Fruit fly (Drosophila melanogaster) whole organism: ENCODE data around the gene tgy.
A peak's percentile ranks its signal among the peaks of the same experiment; 100 is the strongest.

Experiments used
- CG8478 ChIP-seq: fragments of >200 bp; optimal IDR thresholded peaks from 2 replicates; lab custom pipeline; 2018; ENCODE audit warnings: inconsistent platforms
- Dll ChIP-seq: fragments of >200 bp; optimal IDR thresholded peaks from 2 replicates; lab custom pipeline; 2017
- EcR ChIP-seq, 2 experiments: fragments of >200 bp; optimal IDR thresholded peaks; 2 replicates each; lab custom pipeline; 2017; ENCODE audit warnings: missing biosample characterization in 2 of 2, missing genetic modification characterization in 2 of 2, missing genetic modification reagents in 2 of 2
- pan ChIP-seq: fragments of >200 bp; optimal IDR thresholded peaks from 2 replicates; lab custom pipeline; 2017
- psq ChIP-seq: fragments of >200 bp; optimal IDR thresholded peaks from 2 replicates; lab custom pipeline; 2017
- usp ChIP-seq: fragments of >200 bp; optimal IDR thresholded peaks from 2 replicates; lab custom pipeline; 2017; ENCODE audit warnings: missing biosample characterization, missing genetic modification characterization, mixed read lengths

The tgy gene

DNA sequence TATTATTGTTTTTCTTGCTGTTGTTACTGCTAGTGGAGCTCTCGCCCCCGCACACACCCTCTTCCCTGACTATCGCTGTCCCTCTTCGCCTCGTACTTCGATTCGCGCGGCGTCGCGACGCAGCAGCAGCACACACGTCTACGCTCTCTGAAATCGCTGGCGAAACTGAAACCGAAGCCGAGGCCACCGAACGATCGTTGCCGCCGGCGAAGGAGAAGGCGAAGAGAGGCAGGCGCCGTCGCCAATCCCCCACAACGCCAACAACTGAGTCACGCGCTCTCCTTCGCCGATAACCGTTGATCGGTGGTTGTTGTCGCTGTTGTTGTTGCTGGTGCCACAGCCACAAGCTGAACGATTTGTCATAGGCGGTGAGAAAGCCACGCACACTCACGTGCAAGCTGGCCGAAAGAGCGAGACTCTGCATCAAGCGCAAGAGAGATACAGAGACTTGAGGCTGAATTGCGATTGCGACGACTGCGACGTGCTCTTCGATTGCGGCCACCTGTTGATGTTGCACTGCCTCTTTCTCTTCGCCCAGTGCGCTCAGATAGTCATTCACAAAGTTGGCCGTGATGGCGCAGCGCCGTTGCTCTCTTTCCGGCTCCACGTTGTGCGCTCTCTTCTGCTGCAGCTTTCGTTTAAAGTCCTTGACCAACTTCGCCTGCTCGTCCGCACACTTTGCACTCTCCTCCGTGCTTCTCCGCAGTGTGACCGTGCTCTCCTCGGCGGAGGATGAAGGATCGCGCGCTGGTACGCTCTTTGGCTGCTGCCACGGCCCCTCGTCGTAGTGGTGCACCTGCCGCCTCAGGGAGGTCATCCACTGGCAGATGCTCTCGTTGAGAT lies 26.4 kb upstream of the tgy start:
- TF ChIP-seq Dll (lab: Kevin White, UChicago): peak; percentile 77
- TF ChIP-seq CG8478: no peak
- no peak for TF ChIP-seq pan (lab: Kevin White, UChicago)
- TF ChIP-seq EcR (GFP tag; optimal IDR thresholded peaks at IDR 0.05; lab: Kevin White, UChicago): no peak

DNA sequence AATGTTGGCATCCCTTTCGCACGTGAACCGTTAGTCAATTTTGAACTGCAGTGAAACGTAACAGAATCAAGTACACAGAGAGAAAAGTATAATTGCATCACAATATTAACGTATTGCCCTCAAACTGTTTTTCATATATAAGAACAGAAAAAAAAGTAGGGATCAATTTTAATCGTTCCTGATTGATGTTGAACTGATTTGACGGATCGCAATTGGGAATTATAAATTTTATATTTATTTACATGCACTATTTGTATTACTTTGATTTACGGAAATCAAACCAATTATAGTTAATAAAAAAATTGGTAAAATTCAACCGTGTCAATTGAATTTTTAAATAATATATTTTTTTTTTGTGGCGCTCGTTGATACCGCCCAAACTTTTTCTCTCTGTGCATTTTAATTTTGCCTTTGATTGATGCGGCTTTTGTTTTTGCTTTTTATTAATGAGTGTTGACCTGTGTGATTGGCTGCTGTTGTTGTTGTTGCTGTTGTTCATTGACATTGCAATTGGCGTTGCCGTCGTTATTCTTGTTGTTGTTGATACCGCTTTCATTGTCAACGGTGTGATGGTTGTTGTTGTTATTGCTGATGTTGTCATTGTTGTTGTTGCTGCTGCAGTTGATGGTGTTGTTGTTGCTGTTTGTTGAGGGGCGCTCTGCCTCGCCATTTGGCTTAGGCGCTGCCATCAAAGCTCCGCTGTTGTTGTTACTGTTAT lies 25.6 kb upstream of the tgy start:
- TF ChIP-seq psq (lab: Kevin White, UChicago) (no peak), Dll (lab: Kevin White, UChicago) (no peak), CG8478 (no peak), EcR (GFP tag; optimal IDR thresholded peaks at IDR 0.05; lab: Kevin White, UChicago) (no peak), usp (no peak), pan (lab: Kevin White, UChicago) (no peak)

DNA sequence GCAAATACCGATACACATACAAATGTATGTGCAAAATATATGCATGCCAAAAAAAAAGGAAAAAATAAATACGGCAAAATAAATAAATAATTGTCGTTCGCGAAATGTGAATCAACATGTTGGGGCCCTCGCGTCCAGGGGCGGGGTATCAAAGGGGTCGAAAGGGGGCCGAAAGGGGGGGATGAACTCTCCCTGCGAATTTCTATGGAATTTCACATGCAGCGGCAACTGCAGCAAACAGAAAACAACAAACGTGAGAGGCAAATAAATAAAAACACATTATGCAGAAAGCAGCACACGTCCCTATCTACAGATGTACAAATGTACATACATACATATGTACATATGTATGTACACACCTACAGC lies 22.4 kb upstream of the tgy start:
- TF ChIP-seq pan (lab: Kevin White, UChicago): no peak
- TF ChIP-seq Dll (lab: Kevin White, UChicago): no peak
- TF ChIP-seq usp: no peak
- no peak for TF ChIP-seq psq (lab: Kevin White, UChicago)
- no peak for TF ChIP-seq EcR (GFP tag; optimal IDR thresholded peaks at IDR 0.05; lab: Kevin White, UChicago)
- no peak for TF ChIP-seq CG8478

DNA sequence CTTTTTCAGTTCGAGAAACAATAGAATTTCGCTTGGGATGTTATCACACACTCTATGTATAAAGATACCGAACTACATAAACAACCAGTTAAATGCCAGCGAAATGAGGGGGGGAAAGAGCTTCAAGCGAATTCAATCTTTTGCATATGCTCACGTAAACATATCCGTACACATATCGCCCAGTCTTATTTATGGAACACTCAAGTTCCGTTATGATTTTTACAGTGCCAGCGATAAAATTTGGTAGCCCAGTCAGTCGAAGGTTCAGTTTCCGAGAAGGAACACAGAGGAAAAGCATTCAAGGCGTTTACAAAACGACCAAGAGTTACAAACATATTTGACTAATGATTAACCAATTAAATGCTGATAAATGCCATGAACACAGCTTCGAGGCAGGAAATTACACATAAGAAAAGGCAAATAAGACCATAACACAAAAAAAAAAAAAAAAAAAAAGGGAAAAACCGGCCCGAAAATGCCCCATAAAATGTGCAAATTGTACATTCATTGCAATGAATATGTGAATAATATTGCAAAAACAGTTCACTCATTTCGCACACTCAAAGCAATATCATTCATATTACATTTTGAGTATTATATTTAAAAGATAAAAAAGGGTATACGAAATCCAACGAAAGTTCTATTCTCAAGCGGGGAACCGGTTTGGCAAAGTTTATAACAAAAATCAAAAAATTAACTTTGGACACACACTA lies 21.8 kb upstream of the tgy start:
- TF ChIP-seq usp: no peak
- TF ChIP-seq EcR (GFP tag; optimal IDR thresholded peaks at IDR 0.05; lab: Kevin White, UChicago): no peak
- no peak for TF ChIP-seq Dll (lab: Kevin White, UChicago)
- no peak for TF ChIP-seq pan (lab: Kevin White, UChicago)
- no peak for TF ChIP-seq psq (lab: Kevin White, UChicago)
- TF ChIP-seq CG8478: no peak

DNA sequence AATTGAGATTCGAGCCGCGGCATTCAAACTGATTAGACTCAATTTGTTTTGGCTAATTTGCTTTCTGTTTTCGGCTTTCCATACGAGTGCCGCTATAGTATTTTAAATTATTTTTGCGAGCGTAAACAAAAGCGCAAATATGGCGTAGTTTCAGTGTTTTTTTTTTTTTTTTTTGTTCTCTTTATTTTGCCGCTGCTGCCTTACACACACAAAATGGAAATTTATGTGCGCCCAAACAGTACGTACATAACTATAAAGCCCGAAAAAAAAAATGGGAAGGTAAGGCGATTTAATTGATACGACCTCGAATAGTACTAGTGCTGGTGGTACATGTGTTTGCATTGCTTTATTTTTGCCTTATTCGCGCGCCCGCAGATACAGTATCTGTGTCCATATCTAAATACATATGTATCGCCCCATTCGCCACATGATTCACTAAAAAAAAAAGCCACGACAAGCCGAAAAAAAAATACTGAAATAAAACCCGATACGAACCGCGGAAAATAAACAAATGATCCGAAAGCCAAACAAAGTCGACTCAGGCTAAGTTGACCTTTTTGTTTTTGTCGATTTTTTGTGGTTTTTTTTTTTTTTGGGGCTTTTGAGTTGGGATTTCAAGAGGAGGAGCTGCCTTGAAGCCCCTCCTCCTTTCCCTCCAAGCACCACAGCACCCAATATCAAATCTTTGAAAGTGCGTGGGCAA lies 21.0 kb upstream of the tgy start:
- TF ChIP-seq pan (lab: Kevin White, UChicago): no peak
- no peak for TF ChIP-seq Dll (lab: Kevin White, UChicago)
- no peak for TF ChIP-seq CG8478
- TF ChIP-seq psq (lab: Kevin White, UChicago): no peak
- TF ChIP-seq usp: no peak
- no peak for TF ChIP-seq EcR (GFP tag; optimal IDR thresholded peaks at IDR 0.05; lab: Kevin White, UChicago)

DNA sequence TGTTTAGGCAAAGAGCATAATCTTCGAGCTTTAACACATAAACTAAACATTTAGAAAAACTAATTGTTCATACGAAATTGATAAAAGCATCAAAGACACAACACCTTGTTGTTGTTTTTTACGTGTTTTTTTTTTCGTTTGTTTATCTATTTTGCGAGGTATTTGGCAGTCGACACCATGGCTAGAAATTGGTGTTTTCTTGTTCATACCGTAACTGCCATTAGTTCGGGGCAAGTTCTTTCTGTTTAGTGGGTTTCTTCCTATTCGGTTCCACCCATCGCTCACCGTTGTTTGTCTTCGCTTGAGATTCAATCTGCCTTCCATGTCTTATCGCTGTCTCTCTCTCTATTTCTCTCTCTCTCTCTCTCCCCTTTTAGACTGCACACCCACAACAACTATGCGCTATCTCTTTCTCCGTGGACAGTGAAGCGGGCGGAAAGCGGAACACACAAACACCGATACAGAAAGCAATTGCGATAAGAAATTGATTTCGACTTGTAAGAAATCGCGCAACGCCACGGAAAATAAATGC lies 19.4 kb upstream of the tgy start:
- peak; percentile 50 for TF ChIP-seq pan (lab: Kevin White, UChicago)
- no peak for TF ChIP-seq EcR (GFP tag; optimal IDR thresholded peaks at IDR 0.05; lab: Kevin White, UChicago)

DNA sequence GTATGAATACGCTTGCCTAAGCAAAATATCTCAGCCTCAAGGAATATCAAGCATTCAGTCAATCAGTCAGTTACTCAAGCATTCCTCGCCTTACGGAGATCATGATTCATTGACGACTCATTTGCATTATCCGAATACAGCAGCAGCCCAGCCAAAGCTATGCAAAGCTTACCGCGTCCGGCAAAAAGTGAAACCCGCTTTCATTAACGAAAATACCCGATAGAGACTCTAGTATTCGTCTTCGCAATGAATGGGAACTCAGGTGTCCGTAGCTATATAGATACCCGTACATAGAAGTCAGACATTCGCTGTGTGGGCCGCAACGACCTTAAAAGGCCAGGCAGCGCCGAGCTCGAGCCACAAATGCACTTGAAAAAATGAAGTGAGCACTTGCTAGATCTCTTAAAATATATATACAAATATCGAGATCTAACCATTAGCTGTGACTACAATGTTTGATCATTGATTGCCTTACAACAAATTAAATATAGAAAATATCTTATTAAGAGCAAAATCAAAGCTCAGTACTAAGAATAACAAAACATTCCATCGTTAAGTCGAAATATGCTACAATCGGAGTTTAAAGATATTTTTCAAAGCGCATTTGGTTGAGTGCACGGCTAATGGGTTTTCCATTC lies 17.8 kb upstream of the tgy start:
- TF ChIP-seq pan (lab: Kevin White, UChicago) (no peak), psq (lab: Kevin White, UChicago) (no peak), EcR (GFP tag; optimal IDR thresholded peaks at IDR 0.05; lab: Kevin White, UChicago) (no peak), CG8478 (no peak), usp (no peak), Dll (lab: Kevin White, UChicago) (no peak)

DNA sequence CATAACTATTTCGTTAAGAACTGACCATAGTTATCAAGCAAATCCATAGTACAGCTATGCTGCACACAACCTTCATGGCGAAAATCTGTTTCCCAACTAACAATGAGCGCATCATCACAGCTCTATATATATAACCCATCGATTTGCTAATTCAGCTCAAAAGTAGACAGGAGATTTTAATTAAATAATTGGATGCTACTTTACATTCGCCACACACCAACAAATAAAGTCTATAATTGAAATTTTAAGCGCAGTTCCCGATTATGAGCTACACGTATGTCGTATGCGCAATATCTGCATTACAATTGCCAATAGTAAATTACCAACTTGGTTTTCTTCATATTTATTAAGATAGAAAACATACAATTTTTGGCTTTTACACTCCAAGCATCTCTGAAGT lies 8.7 kb upstream of the tgy start, which contains the start of gene Obp18a:
Obp18a (minus strand) TSS at position 101 of the 400 bp plus-strand sequence.
- TF ChIP-seq CG8478 (no peak), Dll (lab: Kevin White, UChicago) (no peak), psq (lab: Kevin White, UChicago) (no peak), usp (no peak), pan (lab: Kevin White, UChicago) (no peak), EcR (GFP tag; optimal IDR thresholded peaks at IDR 0.05; lab: Kevin White, UChicago) (no peak)

DNA sequence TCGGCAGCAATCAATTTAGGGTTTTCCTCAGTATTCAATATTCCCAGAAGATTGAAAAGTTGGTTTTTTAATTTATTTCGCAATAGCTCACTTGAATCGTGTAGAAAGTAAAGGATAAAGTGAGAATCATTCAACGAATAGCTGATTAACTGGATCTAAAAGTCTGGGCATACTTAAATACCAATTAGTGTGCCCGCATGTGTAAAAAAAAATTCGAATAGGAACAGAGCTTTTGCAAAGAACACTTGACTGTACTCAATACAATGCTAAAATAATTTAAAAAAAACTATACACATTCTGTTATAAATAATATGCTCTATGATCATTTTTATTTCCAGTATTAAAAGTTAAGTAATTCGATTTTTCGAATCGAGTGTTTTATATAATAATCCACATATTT lies 2.8 kb downstream of the tgy start, which contains the start of gene CG15882:
CG15882 (minus strand) TSS at position 101 of the 400 bp plus-strand sequence.
- TF ChIP-seq EcR (GFP tag; optimal IDR thresholded peaks at IDR 0.05; lab: Kevin White, UChicago) (no peak), Dll (lab: Kevin White, UChicago) (no peak), CG8478 (no peak), pan (lab: Kevin White, UChicago) (no peak), usp (no peak), psq (lab: Kevin White, UChicago) (no peak)

DNA sequence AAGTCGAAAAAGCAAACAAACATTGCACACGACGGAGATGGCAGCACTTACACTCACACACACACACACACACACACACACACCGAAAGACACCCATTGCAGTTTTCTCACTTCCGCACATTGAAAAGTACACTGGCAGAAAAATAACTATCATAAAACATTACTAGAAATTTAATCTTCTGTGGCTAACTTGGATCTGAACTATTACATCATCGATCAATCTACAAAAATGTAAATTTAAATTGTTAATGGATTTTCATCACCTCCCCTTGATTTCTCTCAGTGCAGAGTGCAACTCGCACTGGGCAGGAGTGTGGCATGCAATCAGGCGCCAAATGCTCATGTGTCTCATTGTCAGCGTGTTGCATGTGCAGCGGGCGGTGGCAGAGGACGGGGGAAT lies 6.7 kb downstream of the tgy start:
- TF ChIP-seq Dll (lab: Kevin White, UChicago) (no peak), CG8478 (no peak), pan (lab: Kevin White, UChicago) (no peak), EcR (GFP tag; optimal IDR thresholded peaks at IDR 0.05; lab: Kevin White, UChicago) (no peak), usp (no peak), psq (lab: Kevin White, UChicago) (no peak)
